Worm (Caenorhabditis elegans) whole organism, L2 larva: ENCODE results near the gene CD4.11.

Experiments
- ama-1 ChIP-seq: fragments of 150-350 bp; optimal IDR thresholded peaks from 2 replicates; lab custom pipeline; 2018; ENCODE audit warnings: inconsistent platforms
- blmp-1 ChIP-seq: sonication (generic microtip); optimal IDR thresholded peaks from 2 replicates; lab custom pipeline; 2017; ENCODE audit warnings: missing genetic modification characterization, mild to moderate bottlenecking, missing compliant biosample characterization, antibody characterized with exemption, moderate library complexity; ENCODE audit not compliant: insufficient read depth
- ceh-16 ChIP-seq: fragments of 150-350 bp; optimal IDR thresholded peaks from 2 replicates; lab custom pipeline; 2014; ENCODE audit warnings: missing biosample characterization, missing genetic modification characterization
- elt-1 ChIP-seq: fragments of 150-350 bp; optimal IDR thresholded peaks from 2 replicates; lab custom pipeline; 2014; ENCODE audit warnings: missing biosample characterization, missing genetic modification characterization
- elt-3 ChIP-seq: sonication (generic microtip); optimal IDR thresholded peaks from 2 replicates; lab custom pipeline; 2017; ENCODE audit warnings: missing biosample characterization, missing genetic modification characterization
- fos-1 ChIP-seq: fragments of 150-350 bp; optimal IDR thresholded peaks from 2 replicates; lab custom pipeline; 2014; ENCODE audit warnings: missing biosample characterization, missing genetic modification characterization
- nhr-11 ChIP-seq: fragments of 150-350 bp; optimal IDR thresholded peaks from 2 replicates; lab custom pipeline; 2014; ENCODE audit warnings: missing biosample characterization, missing genetic modification characterization
- nhr-129 ChIP-seq: fragments of 150-350 bp; optimal IDR thresholded peaks from 2 replicates; lab custom pipeline; 2014; ENCODE audit warnings: missing biosample characterization, missing genetic modification characterization
- nhr-237 ChIP-seq: fragments of 150-350 bp; optimal IDR thresholded peaks from 2 replicates; lab custom pipeline; 2014; ENCODE audit warnings: missing biosample characterization, missing genetic modification characterization
- nhr-25 ChIP-seq: fragments of 150-350 bp; sonication (generic microtip); optimal IDR thresholded peaks from 3 replicates; lab custom pipeline; 2014; ENCODE audit warnings: missing biosample characterization, missing genetic modification characterization
- nhr-6 ChIP-seq: fragments of 150-350 bp; optimal IDR thresholded peaks from 2 replicates; lab custom pipeline; 2014; ENCODE audit warnings: missing biosample characterization, missing genetic modification characterization
- sma-3 ChIP-seq: sonication (generic microtip); optimal IDR thresholded peaks from 2 replicates; lab custom pipeline; 2016; ENCODE audit warnings: missing genetic modification reagents, missing genetic modification characterization, missing compliant biosample characterization
- unc-62 ChIP-seq: fragments of 150-350 bp; optimal IDR thresholded peaks from 2 replicates; lab custom pipeline; 2014; ENCODE audit warnings: missing biosample characterization, missing genetic modification reagents, missing genetic modification characterization
- ztf-11 ChIP-seq: sonication (generic microtip); optimal IDR thresholded peaks from 2 replicates; lab custom pipeline; 2017; ENCODE audit warnings: missing biosample characterization, missing genetic modification characterization

DNA sequence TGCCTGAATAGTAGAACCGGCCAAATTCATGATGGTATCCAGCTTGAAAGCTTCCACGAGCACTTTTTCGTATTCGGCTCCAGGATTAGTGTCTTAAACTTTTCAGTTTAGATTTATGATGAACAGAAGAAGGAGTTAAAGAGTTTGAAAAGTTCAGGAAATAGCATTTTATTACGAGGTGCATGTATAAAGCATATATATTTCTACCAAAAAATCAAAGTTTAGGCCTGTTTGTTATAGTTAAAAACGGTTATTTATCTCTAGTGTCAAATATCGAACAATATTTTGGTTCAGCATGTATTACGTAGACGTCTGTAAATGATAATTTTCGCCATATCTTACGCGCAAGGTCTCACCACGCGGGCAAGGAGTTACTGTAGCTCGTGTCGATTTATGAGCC is 3.6 kb upstream of the CD4.11 start, which contains the start of gene klc-2:
- TF ChIP-seq ceh-16 (tag; lab: Kevin White, UChicago) (no peak), nhr-237 (tag; lab: Kevin White, UChicago) (no peak), elt-1 (no peak), blmp-1 (tag; lab: Kevin White, UChicago) (no peak), sma-3 (GFP tag; lab: Kevin White, UChicago) (no peak), unc-62 (GFP tag; lab: Kevin White, UChicago) (no peak), elt-3 (tag; lab: Kevin White, UChicago) (no peak), nhr-11 (tag; lab: Kevin White, UChicago) (no peak), fos-1 (no peak), ztf-11 (tag; lab: Kevin White, UChicago) (no peak), nhr-6 (tag; lab: Kevin White, UChicago) (no peak), ama-1 (no peak), nhr-129 (tag; lab: Kevin White, UChicago) (no peak), nhr-25 (no peak)
